Fruit fly (Drosophila melanogaster) whole organism, wandering third instar larva: ENCODE data around the gene Cda5.

Experiments used
- Abd-B ChIP-seq: fragments of >200 bp; optimal IDR thresholded peaks from 2 replicates; lab custom pipeline; 2017; ENCODE audit warnings: missing biosample characterization, missing genetic modification characterization
- CG32264 ChIP-seq: fragments of 200-800 bp; sonication (Bioruptor generic); optimal IDR thresholded peaks from 2 replicates; lab custom pipeline; 2016; ENCODE audit warnings: missing biosample characterization, missing genetic modification characterization
- CG9705 ChIP-seq: fragments of 200-800 bp; sonication (Bioruptor generic); optimal IDR thresholded peaks from 2 replicates; lab custom pipeline; 2018; ENCODE audit warnings: missing biosample characterization, mild to moderate bottlenecking, missing genetic modification characterization
- CrebA ChIP-seq: fragments of 200-800 bp; sonication (Bioruptor generic); optimal IDR thresholded peaks from 2 replicates; lab custom pipeline; 2016; ENCODE audit warnings: missing biosample characterization, mild to moderate bottlenecking, missing genetic modification characterization, borderline replicate concordance
- Dfd ChIP-seq: fragments of >200 bp; optimal IDR thresholded peaks from 2 replicates; lab custom pipeline; 2017; ENCODE audit warnings: missing biosample characterization, missing genetic modification characterization
- Dif ChIP-seq: fragments of 200-275, 200-300 bp; sonication (Bioruptor generic); optimal IDR thresholded peaks from 2 replicates; lab custom pipeline; 2018; ENCODE audit warnings: missing biosample characterization, missing genetic modification characterization; ENCODE audit not compliant: partially characterized antibody
- GATAd ChIP-seq: sonication (Bioruptor generic); optimal IDR thresholded peaks from 2 replicates; lab custom pipeline; 2016; ENCODE audit warnings: missing biosample characterization, missing genetic modification characterization
- HLH106 ChIP-seq: fragments of 200-800 bp; optimal IDR thresholded peaks from 3 replicates; lab custom pipeline; 2019; ENCODE audit warnings: missing biosample characterization, mild to moderate bottlenecking, missing genetic modification characterization, moderate library complexity
- Hnf4 ChIP-seq: fragments of 200-800 bp; sonication (Bioruptor generic); optimal IDR thresholded peaks from 2 replicates; lab custom pipeline; 2016; ENCODE audit warnings: missing biosample characterization, mild to moderate bottlenecking, missing genetic modification characterization
- Hr78 ChIP-seq: fragments of >200 bp; optimal IDR thresholded peaks from 2 replicates; lab custom pipeline; 2017; ENCODE audit warnings: missing biosample characterization, missing genetic modification characterization
- Hr83 ChIP-seq: fragments of 200-300 bp; sonication (Bioruptor generic); optimal IDR thresholded peaks from 2 replicates; lab custom pipeline; 2016; ENCODE audit warnings: missing biosample characterization, mild to moderate bottlenecking, missing genetic modification characterization, moderate library complexity; ENCODE audit not compliant: poor library complexity, severe bottlenecking
- Jra ChIP-seq: sonication (Bioruptor generic); optimal IDR thresholded peaks from 2 replicates; lab custom pipeline; 2016; ENCODE audit warnings: missing biosample characterization, missing genetic modification characterization
- OdsH ChIP-seq: fragments of 200-800 bp; sonication (Bioruptor generic); optimal IDR thresholded peaks from 2 replicates; lab custom pipeline; 2016; ENCODE audit warnings: missing biosample characterization, mild to moderate bottlenecking, missing genetic modification characterization
- Rel ChIP-seq, 2 experiments: fragments of 200-800 bp; sonication (Bioruptor generic) in 1 of 2; optimal IDR thresholded peaks; 2 replicates in 1 of 2; 3 replicates in 1 of 2; lab custom pipeline; 2016 to 2019; ENCODE audit warnings: mild to moderate bottlenecking in 2 of 2, missing biosample characterization in 2 of 2, missing genetic modification characterization in 2 of 2, moderate library complexity in 1 of 2
- Sp1 ChIP-seq: fragments of 200-800 bp; sonication (Bioruptor generic); optimal IDR thresholded peaks from 3 replicates; lab custom pipeline; 2019; ENCODE audit warnings: missing biosample characterization, mild to moderate bottlenecking, missing genetic modification characterization, moderate library complexity
- brk ChIP-seq: fragments of 200-800 bp; sonication (Bioruptor generic); optimal IDR thresholded peaks from 2 replicates; lab custom pipeline; 2016; ENCODE audit warnings: missing biosample characterization, mild to moderate bottlenecking, missing genetic modification characterization
- dl ChIP-seq, 2 experiments: fragments of 175-275, 200-275 bp in 1 of 2; fragments of 200-275 bp in 1 of 2; sonication (Bioruptor generic); optimal IDR thresholded peaks; lab custom pipeline; 2018; ENCODE audit warnings: mild to moderate bottlenecking in 2 of 2, missing biosample characterization in 2 of 2, missing genetic modification characterization in 2 of 2, moderate library complexity in 2 of 2; ENCODE audit not compliant: partially characterized antibody in 2 of 2, insufficient read depth in 1 of 2
- dmrt93B ChIP-seq: fragments of 200-800 bp; sonication (Bioruptor generic); optimal IDR thresholded peaks from 2 replicates; lab custom pipeline; 2018; ENCODE audit warnings: missing biosample characterization, mild to moderate bottlenecking, missing genetic modification characterization
- dsf ChIP-seq: sonication (Bioruptor generic); optimal IDR thresholded peaks from 2 replicates; lab custom pipeline; 2016; ENCODE audit warnings: missing biosample characterization, missing genetic modification characterization, borderline replicate concordance
- ey ChIP-seq: fragments of 200-800 bp; sonication (Bioruptor generic); optimal IDR thresholded peaks from 2 replicates; lab custom pipeline; 2016; ENCODE audit warnings: missing biosample characterization, missing genetic modification characterization
- foxo ChIP-seq, 2 experiments: fragments of 200-800 bp; sonication (Bioruptor generic); optimal IDR thresholded peaks; 2 replicates in 1 of 2; 3 replicates in 1 of 2; lab custom pipeline; 2016 to 2017; ENCODE audit warnings: missing biosample characterization in 2 of 2, missing genetic modification characterization in 2 of 2
- fru ChIP-seq: fragments of 200-800 bp; sonication (Bioruptor generic); optimal IDR thresholded peaks from 3 replicates; lab custom pipeline; 2016; ENCODE audit warnings: missing biosample characterization, mild to moderate bottlenecking, missing genetic modification characterization
- h ChIP-seq: fragments of 200-800 bp; sonication (Bioruptor generic); optimal IDR thresholded peaks from 3 replicates; lab custom pipeline; 2016; ENCODE audit warnings: missing biosample characterization, mild to moderate bottlenecking, missing genetic modification characterization
- jim ChIP-seq: fragments of 175-275, 200-325 bp; sonication (Bioruptor generic); optimal IDR thresholded peaks from 2 replicates; lab custom pipeline; 2016; ENCODE audit warnings: missing biosample characterization, mild to moderate bottlenecking, missing genetic modification characterization
- lola ChIP-seq: fragments of >200 bp; optimal IDR thresholded peaks from 2 replicates; lab custom pipeline; 2017; ENCODE audit warnings: missing biosample characterization, missing genetic modification characterization
- pan ChIP-seq: fragments of >200 bp; optimal IDR thresholded peaks from 2 replicates; lab custom pipeline; 2017
- psq ChIP-seq: fragments of 200-800 bp; sonication (Bioruptor generic); optimal IDR thresholded peaks from 3 replicates; lab custom pipeline; 2017; ENCODE audit warnings: missing biosample characterization, mild to moderate bottlenecking, missing genetic modification characterization, moderate library complexity
- rgr ChIP-seq: fragments of 200-800 bp; sonication (Bioruptor generic); optimal IDR thresholded peaks from 3 replicates; lab custom pipeline; 2016; ENCODE audit warnings: missing biosample characterization, mild to moderate bottlenecking, missing genetic modification characterization
- sage ChIP-seq: fragments of 200-800 bp; sonication (Bioruptor generic); optimal IDR thresholded peaks from 2 replicates; lab custom pipeline; 2016; ENCODE audit warnings: missing biosample characterization, mild to moderate bottlenecking, missing genetic modification characterization
- sv ChIP-seq: fragments of 200-800 bp; sonication (Bioruptor generic); optimal IDR thresholded peaks from 3 replicates; lab custom pipeline; 2016; ENCODE audit warnings: missing biosample characterization, missing genetic modification characterization
- usp ChIP-seq: fragments of >200 bp; optimal IDR thresholded peaks from 2 replicates; lab custom pipeline; 2017; ENCODE audit warnings: missing biosample characterization, missing genetic modification characterization
- woc ChIP-seq: sonication (Bioruptor generic); optimal IDR thresholded peaks from 2 replicates; lab custom pipeline; 2016; ENCODE audit warnings: missing biosample characterization, mild to moderate bottlenecking, missing genetic modification characterization

Cda5 gene

dm6 chr2L:59058-59603, 6.1 kb downstream of the Cda5 start:
- no peak for TF ChIP-seq Sp1 (GFP tag; lab: Kevin White, UChicago)
- TF ChIP-seq Hr78: no peak
- TF ChIP-seq dl (GFP tag; optimal IDR thresholded peaks at IDR 0.05; lab: Kevin White, UChicago; ENCODE audit: insufficient read depth in 1 of 2, partially characterized antibody in 2 of 2): no peak
- TF ChIP-seq Hnf4 (GFP tag; lab: Kevin White, UChicago): no peak
- TF ChIP-seq Dfd (GFP tag; lab: Kevin White, UChicago): no peak
- no peak for TF ChIP-seq sage (GFP tag; lab: Kevin White, UChicago)
- TF ChIP-seq fru (GFP tag; lab: Kevin White, UChicago): no peak
- no peak for TF ChIP-seq pan (lab: Kevin White, UChicago)
- no peak for TF ChIP-seq dsf (GFP tag; lab: Kevin White, UChicago)
- TF ChIP-seq sv (GFP tag; lab: Kevin White, UChicago): no peak
- no peak for TF ChIP-seq Abd-B (GFP tag; lab: Kevin White, UChicago)
- no peak for TF ChIP-seq foxo (GFP tag; optimal IDR thresholded peaks at IDR 0.05; lab: Kevin White, UChicago)
- no peak for TF ChIP-seq Rel (GFP tag; optimal IDR thresholded peaks at IDR 0.05; lab: Kevin White, UChicago)
- no peak for TF ChIP-seq Rel (tag; optimal IDR thresholded peaks at IDR 0.05; lab: Kevin White, UChicago)
- no peak for TF ChIP-seq HLH106 (tag; lab: Kevin White, UChicago)
- no peak for TF ChIP-seq rgr (GFP tag; lab: Kevin White, UChicago)
- no peak for TF ChIP-seq Hr83
- TF ChIP-seq psq (GFP tag; lab: Kevin White, UChicago): no peak
- no peak for TF ChIP-seq GATAd (GFP tag; lab: Kevin White, UChicago)

dm6 chr2L:56865-57264, 8.3 kb downstream of the Cda5 start:
- TF ChIP-seq CG32264 (no peak), fru (GFP tag; lab: Kevin White, UChicago) (no peak), ey (GFP tag; lab: Kevin White, UChicago) (no peak), CrebA (GFP tag; lab: Kevin White, UChicago) (no peak), foxo (GFP tag; optimal IDR thresholded peaks at IDR 0.05; lab: Kevin White, UChicago) (no peak), GATAd (GFP tag; lab: Kevin White, UChicago) (no peak), woc (GFP tag; lab: Kevin White, UChicago) (no peak), rgr (GFP tag; lab: Kevin White, UChicago) (no peak), jim (GFP tag; lab: Kevin White, UChicago) (no peak), dmrt93B (no peak), sv (GFP tag; lab: Kevin White, UChicago) (no peak), Dif (GFP tag; lab: Kevin White, UChicago) (no peak), Hr78 (no peak), dsf (GFP tag; lab: Kevin White, UChicago) (no peak), Hr83 (no peak), lola (GFP tag; lab: Kevin White, UChicago) (no peak), usp (no peak), Rel (GFP tag; optimal IDR thresholded peaks at IDR 0.05; lab: Kevin White, UChicago) (no peak), Rel (tag; optimal IDR thresholded peaks at IDR 0.05; lab: Kevin White, UChicago) (no peak), OdsH (no peak)

- TF ChIP-seq HLH106 (tag; lab: Kevin White, UChicago) (no peak), brk (GFP tag; lab: Kevin White, UChicago) (no peak), dsf (GFP tag; lab: Kevin White, UChicago) (no peak), OdsH (no peak), fru (GFP tag; lab: Kevin White, UChicago) (no peak), Jra (no peak), Hnf4 (GFP tag; lab: Kevin White, UChicago) (no peak), Rel (GFP tag; optimal IDR thresholded peaks at IDR 0.05; lab: Kevin White, UChicago) (no peak), Rel (tag; optimal IDR thresholded peaks at IDR 0.05; lab: Kevin White, UChicago) (no peak)
These were observed 12.1 kb downstream of the Cda5 start for dm6 chr2L:53108-53507.

dm6 chr2L:35452-35851, 29.8 kb downstream of the Cda5 start:
- TF ChIP-seq Abd-B (GFP tag; lab: Kevin White, UChicago): no peak
- no peak for TF ChIP-seq CG9705 (GFP tag; lab: Kevin White, UChicago)
- TF ChIP-seq foxo (GFP tag; optimal IDR thresholded peaks at IDR 0.05; lab: Kevin White, UChicago): no peak
- no peak for TF ChIP-seq usp
- no peak for TF ChIP-seq woc (GFP tag; lab: Kevin White, UChicago)
- no peak for TF ChIP-seq dsf (GFP tag; lab: Kevin White, UChicago)
- no peak for TF ChIP-seq h (GFP tag; lab: Kevin White, UChicago)
- no peak for TF ChIP-seq pan (lab: Kevin White, UChicago)
- no peak for TF ChIP-seq brk (GFP tag; lab: Kevin White, UChicago)
